Fruit fly (Drosophila melanogaster) whole organism: ENCODE measurements around the gene Rpp14a.

Experiments
- CG8478 ChIP-seq: fragments of >200 bp; optimal IDR thresholded peaks from 2 replicates; lab custom pipeline; 2018; ENCODE audit warnings: inconsistent platforms
- Dll ChIP-seq: fragments of >200 bp; optimal IDR thresholded peaks from 2 replicates; lab custom pipeline; 2017
- EcR ChIP-seq, 2 experiments: fragments of >200 bp; optimal IDR thresholded peaks; 2 replicates each; lab custom pipeline; 2017; ENCODE audit warnings: missing biosample characterization in 2 of 2, missing genetic modification characterization in 2 of 2, missing genetic modification reagents in 2 of 2
- pan ChIP-seq: fragments of >200 bp; optimal IDR thresholded peaks from 2 replicates; lab custom pipeline; 2017
- psq ChIP-seq: fragments of >200 bp; optimal IDR thresholded peaks from 2 replicates; lab custom pipeline; 2017
- usp ChIP-seq: fragments of >200 bp; optimal IDR thresholded peaks from 2 replicates; lab custom pipeline; 2017; ENCODE audit warnings: missing biosample characterization, missing genetic modification characterization, mixed read lengths

DNA sequence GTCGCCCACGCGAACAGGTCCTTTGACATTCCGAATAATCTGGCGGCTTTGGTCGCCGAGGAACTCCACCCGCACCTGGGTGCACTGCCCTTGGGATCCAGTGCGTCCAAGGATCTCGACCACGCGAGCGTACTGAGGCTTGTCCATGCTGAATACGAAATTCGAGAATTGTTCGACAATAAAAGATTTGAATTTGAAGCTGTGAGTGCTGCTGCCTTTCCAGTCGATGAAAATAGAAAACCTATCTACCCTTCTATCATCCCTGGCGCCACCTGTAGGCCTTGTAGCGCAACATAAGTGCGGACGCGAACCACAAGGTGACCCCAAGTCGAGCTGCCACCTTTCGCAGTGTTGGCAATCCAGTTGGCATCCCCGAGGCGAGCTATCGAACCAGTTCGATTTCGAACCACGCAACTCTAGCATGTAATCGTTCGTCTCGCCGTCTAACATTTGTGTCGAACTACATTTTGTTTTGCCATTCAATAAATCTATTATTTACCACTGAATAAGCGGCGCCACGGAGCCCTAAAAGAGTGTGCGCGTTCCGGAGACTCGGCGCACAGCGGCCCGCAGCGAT is 34.1 kb upstream of the Rpp14a start, which contains the start of the genes RpS28a and Axn:
- TF ChIP-seq usp (no peak), Dll (no peak), CG8478 (lab: Kevin White, UChicago) (no peak), psq (lab: Kevin White, UChicago) (no peak), EcR (GFP tag; optimal IDR thresholded peaks at IDR 0.05; lab: Kevin White, UChicago) (no peak), pan (no peak)
